Fruit fly (Drosophila melanogaster): ENCODE results near the gene CG31142.

- TF ChIP-seq fkh (GFP tag; optimal IDR thresholded peaks at IDR 0.05) (no peak), CG7368 (GFP tag; optimal IDR thresholded peaks at IDR 0.05) (no peak)
Measured at dm6 chr3R:23940840-23941364, 11.9 kb downstream of the CG31142 start.

Data from whole organism, prepupa.